Worm (Caenorhabditis elegans) whole organism, mixed stage, embryonic: ENCODE results near the gene srx-62.

Experiments
- M03D4.4 ChIP-seq: sonication (generic microtip); optimal IDR thresholded peaks from 2 replicates; lab custom pipeline; 2017; ENCODE audit warnings: mild to moderate bottlenecking, missing genetic modification characterization, missing compliant biosample characterization
- bed-3 ChIP-seq: fragments of 200-800 bp; sonication (Bioruptor generic); optimal IDR thresholded peaks from 3 replicates; lab custom pipeline; 2018; ENCODE audit warnings: mild to moderate bottlenecking, missing genetic modification characterization, moderate library complexity, missing compliant biosample characterization
- blmp-1 ChIP-seq: fragments of 150-350 bp; optimal IDR thresholded peaks from 2 replicates; lab custom pipeline; 2014; ENCODE audit warnings: missing biosample characterization, missing genetic modification characterization
- ceh-39 ChIP-seq: fragments of 150-350 bp; optimal IDR thresholded peaks from 2 replicates; lab custom pipeline; 2014; ENCODE audit warnings: missing biosample characterization, missing genetic modification characterization
- ceh-43 ChIP-seq: fragments of 200-800 bp; sonication (Bioruptor generic); optimal IDR thresholded peaks from 2 replicates; lab custom pipeline; 2018; ENCODE audit warnings: mild to moderate bottlenecking, missing genetic modification characterization, moderate library complexity, missing compliant biosample characterization
- ceh-83 ChIP-seq: fragments of 200-800 bp; sonication (Bioruptor generic); optimal IDR thresholded peaks from 2 replicates; lab custom pipeline; 2018; ENCODE audit warnings: mild to moderate bottlenecking, missing genetic modification characterization, missing compliant biosample characterization
- ces-1 ChIP-seq: fragments of 150-350 bp; optimal IDR thresholded peaks from 2 replicates; lab custom pipeline; 2014; ENCODE audit warnings: missing biosample characterization, missing genetic modification reagents, missing genetic modification characterization
- cnd-1 ChIP-seq: fragments of 200-800 bp; sonication (Bioruptor generic); optimal IDR thresholded peaks from 2 replicates; lab custom pipeline; 2018; ENCODE audit warnings: mild to moderate bottlenecking, missing genetic modification characterization, missing compliant biosample characterization
- drap-1 ChIP-seq: fragments of 200-800 bp; sonication (Bioruptor generic); optimal IDR thresholded peaks from 3 replicates; lab custom pipeline; 2018; ENCODE audit warnings: mild to moderate bottlenecking, missing genetic modification characterization, missing compliant biosample characterization
- elt-1 ChIP-seq: sonication (generic microtip); optimal IDR thresholded peaks from 2 replicates; lab custom pipeline; 2017; ENCODE audit warnings: missing genetic modification characterization, mild to moderate bottlenecking, missing compliant biosample characterization, antibody characterized with exemption, moderate library complexity, borderline replicate concordance; ENCODE audit not compliant: insufficient read depth
- elt-3 ChIP-seq: fragments of 150-350 bp; optimal IDR thresholded peaks from 2 replicates; lab custom pipeline; 2014; ENCODE audit warnings: missing biosample characterization, missing genetic modification characterization
- flh-1 ChIP-seq: fragments of 200-800 bp; sonication (Bioruptor generic); optimal IDR thresholded peaks from 2 replicates; lab custom pipeline; 2018; ENCODE audit warnings: mild to moderate bottlenecking, missing genetic modification characterization, moderate library complexity, missing compliant biosample characterization
- ham-2 ChIP-seq: fragments of 200-800 bp; sonication (Bioruptor generic); optimal IDR thresholded peaks from 2 replicates; lab custom pipeline; 2018; ENCODE audit warnings: mild to moderate bottlenecking, missing genetic modification characterization, missing compliant biosample characterization
- hlh-1 ChIP-seq: fragments of 150-350 bp; optimal IDR thresholded peaks from 2 replicates; lab custom pipeline; 2014; ENCODE audit warnings: missing biosample characterization, missing genetic modification reagents, missing genetic modification characterization
- lin-13 ChIP-seq: fragments of 150-350 bp; optimal IDR thresholded peaks from 2 replicates; lab custom pipeline; 2014; ENCODE audit warnings: missing biosample characterization, missing genetic modification characterization
- lin-32 ChIP-seq: fragments of 200-800 bp; sonication (Bioruptor generic); optimal IDR thresholded peaks from 2 replicates; lab custom pipeline; 2018; ENCODE audit warnings: mild to moderate bottlenecking, missing genetic modification characterization, missing compliant biosample characterization
- lsy-2 ChIP-seq: fragments of 150-350 bp; optimal IDR thresholded peaks from 2 replicates; lab custom pipeline; 2014; ENCODE audit warnings: missing biosample characterization, missing genetic modification characterization
- mab-5 ChIP-seq: fragments of 150-350 bp; optimal IDR thresholded peaks from 2 replicates; lab custom pipeline; 2014; ENCODE audit warnings: missing biosample characterization, missing genetic modification characterization
- mep-1 ChIP-seq: fragments of 150-350 bp; optimal IDR thresholded peaks from 2 replicates; lab custom pipeline; 2017; ENCODE audit warnings: missing biosample characterization, missing genetic modification reagents, missing genetic modification characterization, inconsistent platforms
- mls-2 ChIP-seq: sonication (generic microtip); optimal IDR thresholded peaks from 2 replicates; lab custom pipeline; 2016; ENCODE audit warnings: mild to moderate bottlenecking, missing genetic modification characterization, moderate library complexity, missing compliant biosample characterization
- nhr-12 ChIP-seq: fragments of 150-350 bp; optimal IDR thresholded peaks from 2 replicates; lab custom pipeline; 2014; ENCODE audit warnings: missing biosample characterization, missing genetic modification characterization
- nhr-2 ChIP-seq: fragments of 150-350 bp; optimal IDR thresholded peaks from 2 replicates; lab custom pipeline; 2014; ENCODE audit warnings: missing biosample characterization, missing genetic modification characterization
- nhr-237 ChIP-seq: fragments of 150-350 bp; optimal IDR thresholded peaks from 2 replicates; lab custom pipeline; 2014; ENCODE audit warnings: missing biosample characterization, missing genetic modification characterization
- nhr-28 ChIP-seq: fragments of 150-350 bp; optimal IDR thresholded peaks from 2 replicates; lab custom pipeline; 2014; ENCODE audit warnings: missing biosample characterization, missing genetic modification characterization
- nhr-76 ChIP-seq: sonication (generic microtip); optimal IDR thresholded peaks from 2 replicates; lab custom pipeline; 2017; ENCODE audit warnings: missing biosample characterization, missing genetic modification characterization
- pha-4 ChIP-seq: fragments of 150-350 bp; optimal IDR thresholded peaks from 2 replicates; lab custom pipeline; 2018; ENCODE audit warnings: missing biosample characterization, missing genetic modification reagents, missing genetic modification characterization
- snpc-4 ChIP-seq: fragments of 150-350 bp; optimal IDR thresholded peaks from 2 replicates; lab custom pipeline; 2014; ENCODE audit warnings: missing biosample characterization, missing genetic modification characterization
- sptf-1 ChIP-seq: sonication (generic microtip); optimal IDR thresholded peaks from 2 replicates; lab custom pipeline; 2017; ENCODE audit warnings: mild to moderate bottlenecking, missing genetic modification characterization, moderate library complexity, missing compliant biosample characterization
- tbx-8 ChIP-seq: fragments of 200-800 bp; sonication (Bioruptor generic); optimal IDR thresholded peaks from 2 replicates; lab custom pipeline; 2018; ENCODE audit warnings: mild to moderate bottlenecking, missing genetic modification characterization, moderate library complexity, missing compliant biosample characterization
- unc-39 ChIP-seq: fragments of 150-350 bp; optimal IDR thresholded peaks from 2 replicates; lab custom pipeline; 2014; ENCODE audit warnings: missing biosample characterization, missing genetic modification characterization
- unc-62 ChIP-seq: fragments of 150-350 bp; optimal IDR thresholded peaks from 2 replicates; lab custom pipeline; 2014; ENCODE audit warnings: missing biosample characterization, missing genetic modification reagents, missing genetic modification characterization
- zip-8 ChIP-seq: fragments of 150-350 bp; optimal IDR thresholded peaks from 2 replicates; lab custom pipeline; 2014; ENCODE audit warnings: missing biosample characterization, missing genetic modification characterization
- ztf-11 ChIP-seq: fragments of 150-350 bp; optimal IDR thresholded peaks from 2 replicates; lab custom pipeline; 2014; ENCODE audit warnings: missing biosample characterization, missing genetic modification characterization

srx-62 gene

ce11 chrV:4029627-4030026 is 33.9 kb upstream of the srx-62 start:
- TF ChIP-seq nhr-237 (tag; lab: Kevin White, UChicago) (no peak), elt-3 (no peak), lin-32 (GFP tag; lab: Kevin White, UChicago) (no peak), unc-39 (tag; lab: Kevin White, UChicago) (no peak), drap-1 (GFP tag; lab: Kevin White, UChicago) (no peak), mls-2 (tag; lab: Kevin White, UChicago) (no peak), blmp-1 (tag; lab: Kevin White, UChicago) (no peak), tbx-8 (GFP tag; lab: Kevin White, UChicago) (no peak), ceh-43 (GFP tag; lab: Kevin White, UChicago) (no peak), flh-1 (GFP tag; lab: Kevin White, UChicago) (no peak), nhr-2 (tag; lab: Kevin White, UChicago) (no peak), pha-4 (no peak), ceh-83 (GFP tag; lab: Kevin White, UChicago) (no peak), M03D4.4 (tag; lab: Kevin White, UChicago) (no peak), bed-3 (GFP tag; lab: Kevin White, UChicago) (no peak)
- TF ChIP-seq, all 35 proteins: peak for 0

- TF ChIP-seq zip-8 = no peak
- TF ChIP-seq unc-39 (tag; lab: Kevin White, UChicago) = no peak
- no peak for TF ChIP-seq mep-1 (tag; lab: Kevin White, UChicago)
- no peak for TF ChIP-seq nhr-12 (tag; lab: Kevin White, UChicago)
- TF ChIP-seq hlh-1 = no peak
- no peak for TF ChIP-seq nhr-2 (tag; lab: Kevin White, UChicago)
- no peak for TF ChIP-seq ztf-11 (tag; lab: Kevin White, UChicago)
- no peak for TF ChIP-seq elt-3
- no peak for TF ChIP-seq lsy-2 (tag; lab: Kevin White, UChicago)
- no peak for TF ChIP-seq unc-62 (GFP tag; lab: Kevin White, UChicago)
- no peak for TF ChIP-seq snpc-4 (tag; lab: Kevin White, UChicago)
Measured at ce11 chrV:4024777-4025176, 29.0 kb upstream of the srx-62 start, which contains the start of gene K09D9.1. K09D9.1 (plus strand) TSS chrV:4025047.

DNA sequence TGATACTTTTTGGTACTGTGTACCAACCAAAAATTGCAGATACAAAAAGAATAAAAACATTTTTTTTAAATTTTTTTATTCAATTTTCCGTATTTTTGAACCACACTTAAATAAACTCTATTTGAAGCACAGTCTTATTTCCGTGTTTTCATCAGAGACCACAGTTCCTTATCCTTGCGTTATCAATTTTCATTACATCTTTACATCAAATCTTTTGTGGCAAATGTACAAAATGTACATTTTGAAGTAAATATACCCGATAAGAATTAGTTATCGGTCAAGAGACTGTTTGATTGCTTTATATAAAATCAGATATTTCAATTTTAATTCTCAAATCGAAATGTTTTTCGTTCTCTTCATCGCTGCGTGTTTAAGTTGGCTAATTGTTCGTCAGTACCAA is 26.6 kb upstream of the srx-62 start, which contains the start of gene cyp-35A3:
Gene cyp-35A3 (plus strand): TSS at position 301 of the 400 bp plus-strand sequence.
- TF ChIP-seq cnd-1 (tag; lab: Kevin White, UChicago) (no peak), drap-1 (GFP tag; lab: Kevin White, UChicago) (no peak), M03D4.4 (tag; lab: Kevin White, UChicago) (no peak), lin-13 (tag; lab: Kevin White, UChicago) (no peak), snpc-4 (tag; lab: Kevin White, UChicago) (no peak), nhr-76 (no peak), ztf-11 (tag; lab: Kevin White, UChicago) (no peak), lsy-2 (tag; lab: Kevin White, UChicago) (no peak), mab-5 (tag; lab: Kevin White, UChicago) (no peak), pha-4 (no peak), elt-1 (tag; lab: Kevin White, UChicago) (no peak), ham-2 (GFP tag; lab: Kevin White, UChicago) (no peak), blmp-1 (tag; lab: Kevin White, UChicago) (no peak), flh-1 (GFP tag; lab: Kevin White, UChicago) (no peak), ceh-39 (tag; lab: Kevin White, UChicago) (no peak)

DNA sequence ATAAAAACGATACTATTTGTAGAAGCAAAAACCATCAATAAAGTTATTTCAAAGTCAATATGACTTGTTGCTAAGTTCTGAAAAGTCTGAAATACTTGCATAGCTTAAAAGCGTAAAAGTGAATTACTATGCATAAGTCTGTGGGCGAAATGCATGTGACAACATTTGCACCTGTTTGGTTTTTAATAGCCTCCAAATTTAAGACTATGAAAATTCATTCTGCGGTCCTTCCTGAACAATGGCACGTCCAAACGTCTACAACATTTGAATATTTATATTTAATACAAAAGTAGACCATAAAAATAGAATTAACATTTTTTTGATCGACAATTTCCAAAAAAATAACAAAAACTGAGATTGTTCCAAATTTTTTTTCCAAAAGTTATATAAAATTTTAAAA is 26.0 kb upstream of the srx-62 start, which contains the start of gene K09D9.14:
Gene K09D9.14 (minus strand): TSS at position 101 of the 400 bp plus-strand sequence.
- TF ChIP-seq blmp-1 (tag; lab: Kevin White, UChicago) (no peak), unc-39 (tag; lab: Kevin White, UChicago) (no peak), sptf-1 (tag; lab: Kevin White, UChicago) (no peak), elt-3 (no peak), nhr-28 (tag; lab: Kevin White, UChicago) (no peak), cnd-1 (tag; lab: Kevin White, UChicago) (no peak), ces-1 (GFP tag; lab: Kevin White, UChicago) (no peak), snpc-4 (tag; lab: Kevin White, UChicago) (no peak), bed-3 (GFP tag; lab: Kevin White, UChicago) (no peak), flh-1 (GFP tag; lab: Kevin White, UChicago) (no peak), lin-13 (tag; lab: Kevin White, UChicago) (no peak)
